Worm (Caenorhabditis elegans): ENCODE measurements around the gene T18D3.5.
A peak's percentile ranks its signal among the peaks of the same experiment; 100 is the strongest.

T18D3.5 gene

DNA sequence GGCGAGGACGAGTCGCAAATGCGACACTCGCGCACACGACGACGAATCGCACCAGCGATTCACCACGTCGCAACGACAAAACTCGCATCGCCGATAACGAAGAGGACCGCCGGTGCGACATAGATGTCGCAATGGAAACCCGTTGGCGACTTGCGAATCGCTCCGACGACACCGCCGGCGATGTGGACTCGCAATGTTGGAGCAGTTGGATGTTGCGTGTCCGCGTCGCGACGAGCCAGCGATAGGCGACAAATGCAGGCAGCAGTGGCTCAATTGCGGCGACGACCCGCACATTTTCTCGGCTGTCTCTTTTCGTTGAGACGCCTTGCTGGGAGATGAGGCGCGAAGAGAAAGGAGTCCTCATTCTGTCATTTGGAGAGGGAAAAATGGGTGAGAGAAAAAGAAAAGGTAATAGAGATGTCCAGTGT, 11.4 kb upstream of the T18D3.5 start (continued):
- TF ChIP-seq skn-1 (tag; optimal IDR thresholded peaks at IDR 0.05) = peak; percentile 17
- no peak for TF ChIP-seq F16B12.6 (tag; optimal IDR thresholded peaks at IDR 0.05)
- TF ChIP-seq fkh-10 (GFP tag; optimal IDR thresholded peaks at IDR 0.05) = peak; percentile 64
- no peak for TF ChIP-seq lin-39 (tag; optimal IDR thresholded peaks at IDR 0.05)
- no peak for TF ChIP-seq elt-2 (tag; optimal IDR thresholded peaks at IDR 0.05)
- TF ChIP-seq unc-86 (tag; optimal IDR thresholded peaks at IDR 0.05) = peak; percentile 26
- peak; percentile 60 for TF ChIP-seq nhr-71 (tag; optimal IDR thresholded peaks at IDR 0.05)
- no peak for TF ChIP-seq nhr-11 (tag; optimal IDR thresholded peaks at IDR 0.05)
- TF ChIP-seq nhr-85 (tag) = no peak
- peak; percentile 54 for TF ChIP-seq egl-13 (tag; optimal IDR thresholded peaks at IDR 0.05)
- no peak for TF ChIP-seq ceh-63 (GFP tag; optimal IDR thresholded peaks at IDR 0.05)
- TF ChIP-seq alr-1 (tag; optimal IDR thresholded peaks at IDR 0.05; ENCODE audit: borderline replicate concordance) = no peak
- peak; percentile 34 for TF ChIP-seq xbp-1 (tag; optimal IDR thresholded peaks at IDR 0.05)
- TF ChIP-seq ets-5 (GFP tag; IDR thresholded peaks at IDR 0.05) = no peak
- no peak for TF ChIP-seq vab-15 (tag; optimal IDR thresholded peaks at IDR 0.05)
- TF ChIP-seq zag-1 (tag; optimal IDR thresholded peaks at IDR 0.05) = no peak
- no peak for TF ChIP-seq elt-3 (tag; optimal IDR thresholded peaks at IDR 0.05)
- no peak for TF ChIP-seq hpl-2 (GFP tag; optimal IDR thresholded peaks at IDR 0.05)
- peak; percentile 12 for TF ChIP-seq sox-4 (tag; optimal IDR thresholded peaks at IDR 0.05)
- TF ChIP-seq ceh-90 (tag; optimal IDR thresholded peaks at IDR 0.05) = no peak
- no peak for TF ChIP-seq grh-1 (GFP tag; IDR thresholded peaks at IDR 0.05)
- TF ChIP-seq mab-9 (GFP tag; IDR thresholded peaks at IDR 0.05) = no peak
- peak; percentile 16; the same call in 1 of the 2 replicates for TF ChIP-seq isw-1 (GFP tag; IDR thresholded peaks at IDR 0.05)
- TF ChIP-seq unc-30 (tag; optimal IDR thresholded peaks at IDR 0.05) = no peak
- peak; percentile 59 for TF ChIP-seq snu-23 (GFP tag; optimal IDR thresholded peaks at IDR 0.05)
- TF ChIP-seq Y116A8C.19 (tag; optimal IDR thresholded peaks at IDR 0.05; ENCODE audit: borderline replicate concordance) = no peak
- TF ChIP-seq lin-35 (GFP tag; optimal IDR thresholded peaks at IDR 0.05) = peak; percentile 6 to 16
- TF ChIP-seq jun-1 (tag; optimal IDR thresholded peaks at IDR 0.05) = peak; percentile 35
- peak in 2 of 3 experiments; percentile 25 to 34 for TF ChIP-seq ceh-82 (tag; optimal IDR thresholded peaks at IDR 0.05)
- TF ChIP-seq nhr-20 (tag; optimal IDR thresholded peaks at IDR 0.05) = peak; percentile 43
- TF ChIP-seq tlp-1 (tag; optimal IDR thresholded peaks at IDR 0.05) = no peak
- TF ChIP-seq lsy-2 (tag; optimal IDR thresholded peaks at IDR 0.05) = no peak
- TF ChIP-seq mdl-1 (tag; optimal IDR thresholded peaks at IDR 0.05) = no peak
- no peak for TF ChIP-seq dpl-1 (GFP tag; optimal IDR thresholded peaks at IDR 0.05)
- no peak for TF ChIP-seq unc-62 (GFP tag; optimal IDR thresholded peaks at IDR 0.05)
- TF ChIP-seq sptf-1 (tag; optimal IDR thresholded peaks at IDR 0.05) = no peak
- peak; percentile 79 for TF ChIP-seq blmp-1 (tag; optimal IDR thresholded peaks at IDR 0.05)
- no peak for TF ChIP-seq lin-13 (GFP tag; optimal IDR thresholded peaks at IDR 0.05)
- TF ChIP-seq ztf-11 (tag; optimal IDR thresholded peaks at IDR 0.05) = peak in 1 of 2 experiments; percentile 21
- TF ChIP-seq ceh-8 (GFP tag; optimal IDR thresholded peaks at IDR 0.05) = no peak
- peak; percentile 90 for TF ChIP-seq fkh-8 (tag; optimal IDR thresholded peaks at IDR 0.05)
- no peak for TF ChIP-seq nhr-90 (tag; optimal IDR thresholded peaks at IDR 0.05; ENCODE audit: poor library complexity)
- TF ChIP-seq lin-14 (GFP tag; optimal IDR thresholded peaks at IDR 0.05) = peak; percentile 75
- TF ChIP-seq fos-1 (tag; optimal IDR thresholded peaks at IDR 0.05) = no peak
- peak; percentile 24; the same call in 1 of the 2 replicates for TF ChIP-seq nhr-19 (GFP tag; conservative IDR thresholded peaks at IDR 0.05)
- no peak for TF ChIP-seq lin-15B (tag; optimal IDR thresholded peaks at IDR 0.05)
- TF ChIP-seq ces-1 (GFP tag; optimal IDR thresholded peaks at IDR 0.05) = no peak
- no peak for TF ChIP-seq aha-1 (tag; optimal IDR thresholded peaks at IDR 0.05)
- TF ChIP-seq dsc-1 (tag; optimal IDR thresholded peaks at IDR 0.05) = peak; percentile 81
- peak; percentile 60 for TF ChIP-seq swsn-7 (tag; optimal IDR thresholded peaks at IDR 0.05)
- no peak for TF ChIP-seq nhr-76 (tag; optimal IDR thresholded peaks at IDR 0.05)
- TF ChIP-seq tbx-2 (tag; optimal IDR thresholded peaks at IDR 0.05) = peak; percentile 27
- no peak for TF ChIP-seq pqm-1 (tag; optimal IDR thresholded peaks at IDR 0.05)
